Worm (Caenorhabditis elegans): Measurements from ENCODE around the gene rps-5.

DNA sequence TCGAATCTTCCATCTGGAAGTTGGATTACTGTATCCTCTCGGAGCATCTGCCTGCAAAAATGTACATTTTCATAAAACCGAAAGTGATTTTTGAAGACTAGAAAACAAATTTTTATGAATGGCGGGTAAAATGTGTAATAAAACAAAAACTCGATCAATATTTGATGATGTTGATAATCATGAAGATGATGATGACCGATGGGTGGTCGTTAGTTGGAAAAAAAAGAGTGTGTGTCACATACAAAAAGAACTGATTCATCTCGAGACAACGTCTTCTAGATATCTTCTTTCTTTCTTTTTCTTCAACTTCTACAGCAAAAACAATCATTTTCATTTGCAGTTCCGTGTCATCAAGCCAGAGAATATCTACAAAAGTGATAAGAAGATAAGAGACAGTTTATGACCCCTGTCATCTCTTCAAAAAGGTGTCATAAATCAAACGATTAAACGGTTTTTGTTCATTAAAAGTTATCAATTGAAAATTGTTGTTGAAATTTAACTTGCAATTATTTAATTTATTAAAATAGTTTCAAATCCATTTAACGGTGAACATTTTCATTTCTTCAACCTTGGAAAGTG is 18.3 kb downstream of the rps-5 start, which contains the start of gene bcc-1:
- no peak for TF ChIP-seq lin-26 (GFP tag; IDR thresholded peaks at IDR 0.05)
- TF ChIP-seq Y67H2A.10 (GFP tag; conservative IDR thresholded peaks at IDR 0.05): no peak
- TF ChIP-seq zfh-2 (GFP tag; conservative IDR thresholded peaks at IDR 0.05): no peak
- TF ChIP-seq B0261.1 (tag; optimal IDR thresholded peaks at IDR 0.05): no peak

Data from whole organism, young adult.